Fruit fly (Drosophila melanogaster) whole organism, embryonic: ENCODE measurements around the gene bumpel.
A peak's percentile ranks its signal among the peaks of the same experiment; 100 is the strongest.

Experiments used
- CG10267 ChIP-seq: fragments of 200-800 bp; sonication (Bioruptor generic); optimal IDR thresholded peaks from 2 replicates; lab custom pipeline; 2018; ENCODE audit warnings: missing biosample characterization, mild to moderate bottlenecking, missing genetic modification characterization, moderate library complexity
- CG10979 ChIP-seq: fragments of 200-800 bp; sonication (Bioruptor generic); optimal IDR thresholded peaks from 2 replicates; lab custom pipeline; 2018; ENCODE audit warnings: missing biosample characterization, mild to moderate bottlenecking, missing genetic modification characterization, moderate library complexity
- CG11085 ChIP-seq: fragments of 200-800 bp; sonication (Bioruptor generic); IDR thresholded peaks from 2 replicates; pipeline ENCODE4 v1.3.6; 2022; ENCODE audit warnings: missing biosample characterization, missing genetic modification characterization
- CG12104 ChIP-seq: fragments of 200-800 bp; sonication (Bioruptor generic); optimal IDR thresholded peaks from 3 replicates; lab custom pipeline; 2016; ENCODE audit warnings: missing biosample characterization, missing genetic modification characterization
- CG12391 ChIP-seq: fragments of 200-800 bp; sonication (Bioruptor generic); optimal IDR thresholded peaks from 3 replicates; lab custom pipeline; 2018; ENCODE audit warnings: missing biosample characterization, mild to moderate bottlenecking, missing genetic modification characterization, moderate library complexity
- CG13775 ChIP-seq: fragments of 200-800 bp; sonication (Bioruptor generic); optimal IDR thresholded peaks from 3 replicates; lab custom pipeline; 2017; ENCODE audit warnings: missing biosample characterization, mild to moderate bottlenecking, missing genetic modification characterization
- CG18599 ChIP-seq: fragments of 200-800 bp; sonication (Bioruptor generic); optimal IDR thresholded peaks from 3 replicates; lab custom pipeline; 2017; ENCODE audit warnings: missing biosample characterization, missing genetic modification characterization, mild to moderate bottlenecking, moderate library complexity, missing genetic modification reagents
- CG33557 ChIP-seq: fragments of 200-800 bp; sonication (Bioruptor generic); optimal IDR thresholded peaks from 2 replicates; lab custom pipeline; 2019; ENCODE audit warnings: missing biosample characterization, mild to moderate bottlenecking, missing genetic modification characterization, moderate library complexity
- CG5245 ChIP-seq: fragments of 200-800 bp; sonication (Bioruptor generic); optimal IDR thresholded peaks from 3 replicates; lab custom pipeline; 2016; ENCODE audit warnings: missing biosample characterization, missing genetic modification characterization
- CG7271 ChIP-seq: fragments of 200-800 bp; sonication (Bioruptor generic); optimal IDR thresholded peaks from 2 replicates; lab custom pipeline; 2018; ENCODE audit warnings: missing biosample characterization, mild to moderate bottlenecking, missing genetic modification characterization, moderate library complexity
- CG7556 ChIP-seq: fragments of 200-800 bp; sonication (Bioruptor generic); optimal IDR thresholded peaks from 2 replicates; lab custom pipeline; 2017; ENCODE audit warnings: missing biosample characterization, mild to moderate bottlenecking, missing genetic modification characterization
- CG8089 ChIP-seq: fragments of 200-800 bp; sonication (Bioruptor generic); optimal IDR thresholded peaks from 3 replicates; lab custom pipeline; 2016; ENCODE audit warnings: missing biosample characterization, missing genetic modification characterization
- CG8290 ChIP-seq, 3 experiments: fragments of 200-800 bp; sonication (Bioruptor generic); optimal IDR thresholded peaks; 2 replicates each; lab custom pipeline; 2016 to 2019; ENCODE audit warnings: missing biosample characterization in 3 of 3, missing genetic modification characterization in 3 of 3, mild to moderate bottlenecking in 2 of 3, moderate library complexity in 1 of 3
- CG8765 ChIP-seq: fragments of 200-800 bp; sonication (Bioruptor generic); IDR thresholded peaks from 2 replicates; pipeline ENCODE4 v1.3.6; 2022; ENCODE audit warnings: missing biosample characterization, missing genetic modification characterization
- CG8924 ChIP-seq: fragments of 200-800 bp; optimal IDR thresholded peaks from 3 replicates; lab custom pipeline; 2019; ENCODE audit warnings: missing biosample characterization, mild to moderate bottlenecking, missing genetic modification characterization, moderate library complexity
- CG9727 ChIP-seq: fragments of 200-800 bp; sonication (Bioruptor generic); optimal IDR thresholded peaks from 3 replicates; lab custom pipeline; 2017; ENCODE audit warnings: missing biosample characterization, mild to moderate bottlenecking, missing genetic modification characterization
- D19A ChIP-seq: fragments of 200-800 bp; optimal IDR thresholded peaks from 3 replicates; lab custom pipeline; 2019; ENCODE audit warnings: missing biosample characterization, mild to moderate bottlenecking, missing genetic modification characterization, moderate library complexity
- Doc3 ChIP-seq: fragments of 200-800 bp; sonication (Bioruptor generic); IDR thresholded peaks from 3 replicates; pipeline ENCODE4 v1.3.6; 2022; ENCODE audit warnings: missing biosample characterization, missing genetic modification characterization; ENCODE audit not compliant: partially characterized antibody
- Elba2 ChIP-seq: fragments of 200-800 bp; sonication (Bioruptor generic); optimal IDR thresholded peaks from 3 replicates; lab custom pipeline; 2016; ENCODE audit warnings: missing biosample characterization, missing genetic modification characterization
- Fer3 ChIP-seq: fragments of 200-800 bp; sonication (Bioruptor generic); optimal IDR thresholded peaks from 2 replicates; lab custom pipeline; 2018; ENCODE audit warnings: missing biosample characterization, mild to moderate bottlenecking, missing genetic modification characterization, moderate library complexity
- Lhr ChIP-seq: fragments of 200-800 bp; sonication (Bioruptor generic); optimal IDR thresholded peaks from 3 replicates; lab custom pipeline; 2017; ENCODE audit warnings: mild to moderate bottlenecking, missing biosample characterization, missing genetic modification reagents, missing genetic modification characterization
- Max ChIP-seq: fragments of 200-800 bp; sonication (Bioruptor generic); optimal IDR thresholded peaks from 2 replicates; lab custom pipeline; 2016; ENCODE audit warnings: missing biosample characterization, mild to moderate bottlenecking, missing genetic modification characterization
- Med ChIP-seq: fragments of 200-800 bp; sonication (Bioruptor generic); peaks from one replicate; lab custom pipeline; 2016; ENCODE audit warnings: missing biosample characterization, missing genetic modification characterization, mild to moderate bottlenecking, inconsistent platforms, moderate library complexity
- Nf-YB ChIP-seq: fragments of 200-800 bp; sonication (Bioruptor generic); optimal IDR thresholded peaks from 3 replicates; lab custom pipeline; 2019; ENCODE audit warnings: missing biosample characterization, mild to moderate bottlenecking, missing genetic modification characterization, moderate library complexity
- Six4 ChIP-seq: fragments of 200-800 bp; sonication (Bioruptor generic); optimal IDR thresholded peaks from 2 replicates; lab custom pipeline; 2016; ENCODE audit warnings: missing biosample characterization, missing genetic modification characterization
- Usf ChIP-seq: fragments of 200-800 bp; sonication (Bioruptor generic); optimal IDR thresholded peaks from 2 replicates; lab custom pipeline; 2017; ENCODE audit warnings: missing genotype, missing biosample characterization, missing genetic modification characterization
- Xbp1 ChIP-seq: fragments of 200-800 bp; sonication (Bioruptor generic); optimal IDR thresholded peaks from 3 replicates; lab custom pipeline; 2016; ENCODE audit warnings: missing biosample characterization, mild to moderate bottlenecking, missing genetic modification characterization
- Xrp1 ChIP-seq: fragments of 200-800 bp; sonication (Bioruptor generic); IDR thresholded peaks from 2 replicates; pipeline ENCODE4 v1.3.6; 2022; ENCODE audit warnings: missing biosample characterization, missing genetic modification characterization
- ac ChIP-seq: fragments of 200-800 bp; sonication (Bioruptor generic); optimal IDR thresholded peaks from 3 replicates; lab custom pipeline; 2017; ENCODE audit warnings: missing biosample characterization, mild to moderate bottlenecking, missing genetic modification characterization
- ara ChIP-seq: fragments of 200-800 bp; sonication (Bioruptor generic); IDR thresholded peaks from 2 replicates; pipeline ENCODE4 v1.3.6; 2022; ENCODE audit warnings: missing biosample characterization, missing genetic modification characterization
- bsh ChIP-seq, 2 experiments: fragments of 200-800 bp; sonication (Bioruptor generic); optimal IDR thresholded peaks; 2 replicates each; lab custom pipeline; 2017 to 2018; ENCODE audit warnings: mild to moderate bottlenecking in 2 of 2, missing biosample characterization in 2 of 2, missing genetic modification characterization in 2 of 2, moderate library complexity in 1 of 2
- croc ChIP-seq: fragments of 200-800 bp; sonication (Bioruptor generic); conservative IDR thresholded peaks from 3 replicates; pipeline ENCODE4 v1.3.6; 2022; ENCODE audit warnings: missing biosample characterization, missing genetic modification characterization
- danr ChIP-seq: fragments of 200-800 bp; sonication (Bioruptor generic); IDR thresholded peaks from 2 replicates; pipeline ENCODE4 v1.3.6; 2022; ENCODE audit warnings: missing biosample characterization, missing genetic modification characterization
- dati ChIP-seq: fragments of 200-800 bp; sonication (Bioruptor generic); IDR thresholded peaks from 2 replicates; pipeline ENCODE4 v1.3.6; 2022; ENCODE audit warnings: missing biosample characterization, missing genetic modification characterization
- dimm ChIP-seq: fragments of 200-800 bp; sonication (Bioruptor generic); IDR thresholded peaks from 2 replicates; pipeline ENCODE4 v1.3.6; 2022; ENCODE audit warnings: missing biosample characterization, missing genetic modification characterization
- dm ChIP-seq: fragments of 200-800 bp; sonication (Bioruptor generic); optimal IDR thresholded peaks from 3 replicates; lab custom pipeline; 2016; ENCODE audit warnings: missing biosample characterization, missing genetic modification characterization
- dmrt99B ChIP-seq: fragments of 200-800 bp; sonication (Bioruptor generic); optimal IDR thresholded peaks from 2 replicates; lab custom pipeline; 2018; ENCODE audit warnings: missing biosample characterization, mild to moderate bottlenecking, missing genetic modification characterization, moderate library complexity
- gcm ChIP-seq: fragments of 200-800 bp; sonication (Bioruptor generic); optimal IDR thresholded peaks from 2 replicates; lab custom pipeline; 2019; ENCODE audit warnings: missing biosample characterization, mild to moderate bottlenecking, missing genetic modification characterization, moderate library complexity
- lov ChIP-seq, 2 experiments: fragments of 200-800 bp in 1 of 2; fragments of >200 bp in 1 of 2; sonication (Bioruptor generic) in 1 of 2; IDR thresholded peaks in 1 of 2; optimal IDR thresholded peaks in 1 of 2; 2 replicates in 1 of 2; 3 replicates in 1 of 2; pipeline versions ENCODE4 v1.3.6 to Lab custom; 2017 to 2022; ENCODE audit warnings: missing biosample characterization in 1 of 2, missing genetic modification characterization in 1 of 2
- pan ChIP-seq, 4 experiments: fragments of >200 bp in 3 of 4; fragments of 200-800 bp in 1 of 4; sonication (Bioruptor generic) in 1 of 4; optimal IDR thresholded peaks in 3 of 4; IDR thresholded peaks in 1 of 4; 2 replicates each; pipeline versions ENCODE4 v1.3.6 to Lab custom; 2017 to 2022; ENCODE audit warnings: missing biosample characterization in 2 of 4, missing genetic modification characterization in 2 of 4, mixed read lengths in 1 of 4
- pnt ChIP-seq: fragments of 200-800 bp; sonication (Bioruptor generic); optimal IDR thresholded peaks from 3 replicates; lab custom pipeline; 2016; ENCODE audit warnings: missing biosample characterization, missing genetic modification characterization
- pros ChIP-seq: fragments of 200-800 bp; sonication (Bioruptor generic); optimal IDR thresholded peaks from 3 replicates; lab custom pipeline; 2019; ENCODE audit warnings: missing biosample characterization, mild to moderate bottlenecking, missing genetic modification characterization, moderate library complexity
- row ChIP-seq: fragments of 200-800 bp; sonication (Bioruptor generic); IDR thresholded peaks from 3 replicates; pipeline ENCODE4 v1.3.6; 2022; ENCODE audit warnings: missing biosample characterization, missing genetic modification characterization
- stc ChIP-seq: fragments of 200-800 bp; sonication (Bioruptor generic); IDR thresholded peaks from 2 replicates; pipeline ENCODE4 v1.3.6; 2022; ENCODE audit warnings: missing biosample characterization, missing genetic modification characterization
- tin ChIP-seq: fragments of 200-800 bp; sonication (Bioruptor generic); optimal IDR thresholded peaks from 3 replicates; lab custom pipeline; 2016; ENCODE audit warnings: missing biosample characterization, missing genetic modification characterization
- tll ChIP-seq, 2 experiments: fragments of 200-800 bp in 1 of 2; fragments of >200 bp in 1 of 2; sonication (Bioruptor generic) in 1 of 2; optimal IDR thresholded peaks; 2 replicates each; lab custom pipeline; 2017 to 2019; ENCODE audit warnings: missing biosample characterization in 2 of 2, missing genetic modification characterization in 2 of 2, mild to moderate bottlenecking in 1 of 2, moderate library complexity in 1 of 2
- twi ChIP-seq: fragments of 200-800 bp; optimal IDR thresholded peaks from 2 replicates; lab custom pipeline; 2019; ENCODE audit warnings: missing biosample characterization, mild to moderate bottlenecking, missing genetic modification characterization, moderate library complexity
- zen ChIP-seq: fragments of 200-800 bp; sonication (Bioruptor generic); optimal IDR thresholded peaks from 3 replicates; lab custom pipeline; 2018; ENCODE audit warnings: missing biosample characterization, mild to moderate bottlenecking, missing genetic modification characterization, moderate library complexity

bumpel gene

dm6 chr3R:11368766-11369165, 49.7 kb downstream of the bumpel start (continued):
- peak; percentile 86 for TF ChIP-seq ac (GFP tag; lab: Kevin White, UChicago)
- peak; percentile 23 for TF ChIP-seq CG12104 (GFP tag; lab: Kevin White, UChicago)
- peak; percentile 53; the same call in 2 of the 3 replicates for TF ChIP-seq row
- TF ChIP-seq croc (GFP tag; lab: Robert Waterston, UW) = peak; percentile 46; the same call in 1 of the 3 replicates
- TF ChIP-seq CG8924 (tag; lab: Kevin White, UChicago) = peak; percentile 69
- peak; percentile 72 for TF ChIP-seq ara (GFP tag; lab: Robert Waterston, UW)
- no peak for TF ChIP-seq stc (GFP tag; lab: Robert Waterston, UW)
- no peak for TF ChIP-seq CG11085
- peak; percentile 10 for TF ChIP-seq CG8290 (GFP tag; optimal IDR thresholded peaks at IDR 0.05; lab: Kevin White, UChicago)
- no peak for TF ChIP-seq CG8290 (tag; optimal IDR thresholded peaks at IDR 0.05; lab: Kevin White, UChicago)
- TF ChIP-seq dimm (GFP tag; lab: Robert Waterston, UW) = no peak
- no peak for TF ChIP-seq danr (GFP tag; lab: Robert Waterston, UW)
- no peak for TF ChIP-seq dati (GFP tag; lab: Robert Waterston, UW)
- peak; percentile 73 for TF ChIP-seq CG12391 (tag; lab: Kevin White, UChicago)
- peak; percentile 27 for TF ChIP-seq Elba2
- TF ChIP-seq Med = peak; percentile 53
- peak; percentile 86 for TF ChIP-seq CG10979 (tag; lab: Kevin White, UChicago)
- TF ChIP-seq pnt (GFP tag; lab: Kevin White, UChicago) = peak; percentile 40
- TF ChIP-seq Six4 (GFP tag; lab: Kevin White, UChicago) = peak; percentile 16
- TF ChIP-seq CG10267 (tag; lab: Kevin White, UChicago) = peak; percentile 78
- TF ChIP-seq CG9727 (GFP tag; lab: Kevin White, UChicago) = peak; percentile 90
- peak; percentile 42 for TF ChIP-seq dmrt99B (tag; lab: Kevin White, UChicago)
- TF ChIP-seq gcm (GFP tag; lab: Kevin White, UChicago) = peak; percentile 54
- TF ChIP-seq Doc3 (GFP tag; lab: Robert Waterston, UW) = no peak
- peak; percentile 62 for TF ChIP-seq CG33557 (GFP tag; lab: Kevin White, UChicago)
- peak; percentile 27 for TF ChIP-seq CG7271 (tag; lab: Kevin White, UChicago)
- peak; percentile 1 for TF ChIP-seq CG18599 (GFP tag; lab: Kevin White, UChicago)
- peak; percentile 81 for TF ChIP-seq Xrp1 (GFP tag; lab: Robert Waterston, UW)
- peak; percentile 57 for TF ChIP-seq CG7556 (GFP tag; lab: Kevin White, UChicago)
- peak; percentile 15 for TF ChIP-seq CG8089 (GFP tag; lab: Kevin White, UChicago)
- peak in 1 of 2 experiments; percentile 52 for TF ChIP-seq bsh (GFP tag; optimal IDR thresholded peaks at IDR 0.05; lab: Kevin White, UChicago)
- TF ChIP-seq CG13775 = peak; percentile 44
- TF ChIP-seq CG5245 (GFP tag; lab: Kevin White, UChicago) = peak; percentile 13
- peak; percentile 26 for TF ChIP-seq Usf (GFP tag; lab: Kevin White, UChicago)
- TF ChIP-seq tin = peak; percentile 23
- TF ChIP-seq pros (GFP tag; lab: Kevin White, UChicago) = peak; percentile 40
- peak; percentile 68; the same call in 1 of the 2 replicates for TF ChIP-seq CG8765 (GFP tag; lab: Robert Waterston, UW)
- TF ChIP-seq Max (GFP tag; lab: Kevin White, UChicago) = no peak
- no peak for TF ChIP-seq tll (GFP tag; optimal IDR thresholded peaks at IDR 0.05; lab: Kevin White, UChicago)
- TF ChIP-seq Xbp1 (GFP tag; lab: Kevin White, UChicago) = peak; percentile 4
- peak; percentile 53 for TF ChIP-seq D19A (tag; lab: Kevin White, UChicago)
- TF ChIP-seq Nf-YB (GFP tag; lab: Kevin White, UChicago) = peak; percentile 35
- TF ChIP-seq zen = peak; percentile 81
- TF ChIP-seq pan (optimal IDR thresholded peaks at IDR 0.05; lab: Kevin White, UChicago) = no peak
- TF ChIP-seq pan (GFP tag; optimal IDR thresholded peaks at IDR 0.05 in 1 of 2, IDR thresholded peaks at IDR 0.05 in 1 of 2) = no peak
- peak; percentile 23 for TF ChIP-seq twi (tag; lab: Kevin White, UChicago)
- peak; percentile 22 for TF ChIP-seq Lhr (GFP tag; lab: Kevin White, UChicago)
- no peak for TF ChIP-seq lov (optimal IDR thresholded peaks at IDR 0.05; lab: Kevin White, UChicago)
- TF ChIP-seq lov (GFP tag; IDR thresholded peaks at IDR 0.05; lab: Robert Waterston, UW) = no peak
- no peak for TF ChIP-seq dm (GFP tag; lab: Kevin White, UChicago)
- TF ChIP-seq Fer3 = no peak
